Worm (Caenorhabditis elegans) whole organism, L3 larva: ENCODE results near the gene mrps-22.
A peak's percentile ranks its signal among the peaks of the same experiment; 100 is the strongest.

ENCODE experiments used
- R02D3.7 ChIP-seq: fragments of 150-350 bp; optimal IDR thresholded peaks from 2 replicates; lab custom pipeline; 2014; ENCODE audit warnings: missing biosample characterization, missing genetic modification characterization
- ZK546.5 ChIP-seq: sonication (generic microtip); optimal IDR thresholded peaks from 2 replicates; lab custom pipeline; 2017; ENCODE audit warnings: missing biosample characterization, missing genetic modification characterization
- aly-2 ChIP-seq: fragments of 150-350 bp; optimal IDR thresholded peaks from 2 replicates; lab custom pipeline; 2014; ENCODE audit warnings: missing biosample characterization, missing genetic modification characterization
- ama-1 ChIP-seq: fragments of 150-350 bp; optimal IDR thresholded peaks from 2 replicates; lab custom pipeline; 2018
- ceh-16 ChIP-seq: sonication (generic microtip); optimal IDR thresholded peaks from 2 replicates; lab custom pipeline; 2017; ENCODE audit warnings: missing biosample characterization, missing genetic modification characterization
- ceh-28 ChIP-seq: fragments of 150-350 bp; optimal IDR thresholded peaks from 2 replicates; lab custom pipeline; 2014; ENCODE audit warnings: missing biosample characterization, missing genetic modification reagents, missing genetic modification characterization
- ceh-82 ChIP-seq: fragments of 150-350 bp; optimal IDR thresholded peaks from 2 replicates; lab custom pipeline; 2014; ENCODE audit warnings: missing biosample characterization, missing genetic modification characterization
- ceh-9 ChIP-seq: sonication (generic microtip); optimal IDR thresholded peaks from 2 replicates; lab custom pipeline; 2018; ENCODE audit warnings: missing biosample characterization, missing genetic modification characterization
- daf-12 ChIP-seq: fragments of 150-350 bp; optimal IDR thresholded peaks from 2 replicates; lab custom pipeline; 2014; ENCODE audit warnings: missing biosample characterization, missing genetic modification reagents, missing genetic modification characterization
- egl-27 ChIP-seq: sonication (generic microtip); optimal IDR thresholded peaks from 4 replicates; lab custom pipeline; 2017; ENCODE audit warnings: missing biosample characterization, missing genetic modification reagents, missing genetic modification characterization
- egl-5 ChIP-seq: fragments of 150-350 bp; optimal IDR thresholded peaks from 2 replicates; lab custom pipeline; 2017; ENCODE audit warnings: missing biosample characterization, missing genetic modification reagents, missing genetic modification characterization, inconsistent platforms
- elt-1 ChIP-seq: fragments of 150-350 bp; optimal IDR thresholded peaks from 2 replicates; lab custom pipeline; 2014; ENCODE audit warnings: missing biosample characterization, missing genetic modification characterization
- elt-2 ChIP-seq: sonication (generic microtip); optimal IDR thresholded peaks from 2 replicates; lab custom pipeline; 2016; ENCODE audit warnings: missing genetic modification reagents, mild to moderate bottlenecking, missing genetic modification characterization, missing compliant biosample characterization
- elt-3 ChIP-seq, 3 experiments: fragments of 150-350 bp in 1 of 3; sonication (generic microtip) in 2 of 3; optimal IDR thresholded peaks; 2 replicates in 2 of 3; 4 replicates in 1 of 3; lab custom pipeline; 2014 to 2017; ENCODE audit warnings: missing biosample characterization in 3 of 3, missing genetic modification characterization in 3 of 3
- eor-1 ChIP-seq, 2 experiments: fragments of 150-350 bp; optimal IDR thresholded peaks; 2 replicates each; lab custom pipeline; 2014 to 2018; ENCODE audit warnings: missing biosample characterization in 2 of 2, missing genetic modification characterization in 2 of 2
- fkh-10 ChIP-seq: sonication (generic microtip); optimal IDR thresholded peaks from 2 replicates; lab custom pipeline; 2017; ENCODE audit warnings: missing biosample characterization, missing genetic modification reagents, missing genetic modification characterization
- fkh-2 ChIP-seq: fragments of 150-350 bp; optimal IDR thresholded peaks from 2 replicates; lab custom pipeline; 2014; ENCODE audit warnings: missing biosample characterization, missing genetic modification reagents, missing genetic modification characterization
- fos-1 ChIP-seq: fragments of 150-350 bp; optimal IDR thresholded peaks from 2 replicates; lab custom pipeline; 2014; ENCODE audit warnings: missing biosample characterization, missing genetic modification characterization
- hmg-11 ChIP-seq: sonication (generic microtip); optimal IDR thresholded peaks from 2 replicates; lab custom pipeline; 2016; ENCODE audit warnings: missing genetic modification characterization, missing compliant biosample characterization
- jun-1 ChIP-seq: fragments of 150-350 bp; optimal IDR thresholded peaks from 2 replicates; lab custom pipeline; 2014; ENCODE audit warnings: missing biosample characterization, missing genetic modification reagents, missing genetic modification characterization
- lin-15B ChIP-seq: fragments of 150-350 bp; optimal IDR thresholded peaks from 2 replicates; lab custom pipeline; 2014; ENCODE audit warnings: missing biosample characterization, missing genetic modification characterization
- lin-39 ChIP-seq: fragments of 150-350 bp; optimal IDR thresholded peaks from 2 replicates; lab custom pipeline; 2018; ENCODE audit warnings: missing biosample characterization, missing genetic modification reagents, missing genetic modification characterization
- lsy-12 ChIP-seq: sonication (generic microtip); optimal IDR thresholded peaks from 2 replicates; lab custom pipeline; 2016; ENCODE audit warnings: mild to moderate bottlenecking, missing genetic modification characterization, missing compliant biosample characterization
- mdl-1 ChIP-seq: fragments of 150-350 bp; optimal IDR thresholded peaks from 2 replicates; lab custom pipeline; 2014; ENCODE audit warnings: missing biosample characterization, missing genetic modification characterization
- mml-1 ChIP-seq: fragments of 150-350 bp; sonication (generic microtip); optimal IDR thresholded peaks from 3 replicates; lab custom pipeline; 2014; ENCODE audit warnings: missing biosample characterization, missing genetic modification characterization
- nfya-1 ChIP-seq: sonication (generic microtip); optimal IDR thresholded peaks from 2 replicates; lab custom pipeline; 2017; ENCODE audit warnings: missing genetic modification characterization, mild to moderate bottlenecking, missing compliant biosample characterization, antibody characterized with exemption, moderate library complexity; ENCODE audit not compliant: insufficient read depth
- nhr-11 ChIP-seq: fragments of 150-350 bp; optimal IDR thresholded peaks from 2 replicates; lab custom pipeline; 2014; ENCODE audit warnings: missing biosample characterization, missing genetic modification characterization
- nhr-23 ChIP-seq: fragments of 150-350 bp; optimal IDR thresholded peaks from 2 replicates; lab custom pipeline; 2014; ENCODE audit warnings: missing biosample characterization, missing genetic modification reagents, missing genetic modification characterization
- nhr-25 ChIP-seq: sonication (generic microtip); optimal IDR thresholded peaks from 2 replicates; lab custom pipeline; 2017; ENCODE audit warnings: missing biosample characterization, missing genetic modification characterization
- nhr-43 ChIP-seq: sonication (generic microtip); optimal IDR thresholded peaks from 2 replicates; lab custom pipeline; 2016; ENCODE audit warnings: mild to moderate bottlenecking, missing genetic modification characterization, missing compliant biosample characterization; ENCODE audit not compliant: poor library complexity, severe bottlenecking
- nhr-67 ChIP-seq: fragments of 150-350 bp; optimal IDR thresholded peaks from 2 replicates; lab custom pipeline; 2014; ENCODE audit warnings: missing biosample characterization, missing genetic modification characterization
- pha-4 ChIP-seq: fragments of 150-350 bp; optimal IDR thresholded peaks from 2 replicates; lab custom pipeline; 2014; ENCODE audit warnings: missing biosample characterization, missing genetic modification reagents, missing genetic modification characterization
- pqm-1 ChIP-seq: fragments of 150-350 bp; optimal IDR thresholded peaks from 2 replicates; lab custom pipeline; 2017; ENCODE audit warnings: missing biosample characterization, missing genetic modification characterization, inconsistent platforms
- sea-2 ChIP-seq: fragments of 150-350 bp; sonication (generic microtip); optimal IDR thresholded peaks from 4 replicates; lab custom pipeline; 2014; ENCODE audit warnings: missing biosample characterization, missing genetic modification reagents, missing genetic modification characterization
- skn-1 ChIP-seq: fragments of 150-350 bp; optimal IDR thresholded peaks from 2 replicates; lab custom pipeline; 2014; ENCODE audit warnings: missing biosample characterization, missing genetic modification characterization
- snpc-4 ChIP-seq: fragments of 150-350 bp; optimal IDR thresholded peaks from 2 replicates; lab custom pipeline; 2014; ENCODE audit warnings: missing biosample characterization, missing genetic modification characterization
- tbx-2 ChIP-seq: sonication (generic microtip); optimal IDR thresholded peaks from 2 replicates; lab custom pipeline; 2016; ENCODE audit warnings: mild to moderate bottlenecking, missing genetic modification characterization, missing compliant biosample characterization
- unc-62 ChIP-seq: fragments of 150-350 bp; sonication (generic microtip); optimal IDR thresholded peaks from 4 replicates; lab custom pipeline; 2014; ENCODE audit warnings: missing biosample characterization, missing genetic modification reagents, missing genetic modification characterization
- ztf-11 ChIP-seq: fragments of 150-350 bp; optimal IDR thresholded peaks from 2 replicates; lab custom pipeline; 2014; ENCODE audit warnings: missing biosample characterization, missing genetic modification characterization
- ztf-4 ChIP-seq: fragments of 150-350 bp; optimal IDR thresholded peaks from 2 replicates; lab custom pipeline; 2014; ENCODE audit warnings: missing biosample characterization, missing genetic modification characterization

Gene mrps-22

ce11 chrII:10555484-10556075 lies 26.8 kb upstream of the mrps-22 start:
- TF ChIP-seq lin-15B (tag; lab: Kevin White, UChicago) (peak; percentile 25), ztf-4 (peak; percentile 78), egl-5 (no peak), egl-27 (tag; lab: Kevin White, UChicago) (no peak), elt-2 (tag; lab: Kevin White, UChicago) (peak; percentile 68), snpc-4 (tag; lab: Kevin White, UChicago) (peak; percentile 12), lsy-12 (no peak), hmg-11 (tag; lab: Kevin White, UChicago) (peak; percentile 28), daf-12 (tag; lab: Kevin White, UChicago) (no peak), fos-1 (tag; lab: Kevin White, UChicago) (peak; percentile 34), ceh-9 (tag; lab: Kevin White, UChicago) (no peak), lin-39 (tag; lab: Kevin White, UChicago) (no peak), elt-3 (tag; optimal IDR thresholded peaks at IDR 0.05; lab: Kevin White, UChicago) (peak in 1 of 3 experiments; percentile 47), fkh-10 (GFP tag; lab: Kevin White, UChicago) (no peak), nhr-11 (tag; lab: Kevin White, UChicago) (peak; percentile 47), nhr-43 (tag; lab: Kevin White, UChicago) (peak; percentile 38), sea-2 (no peak), nfya-1 (tag; lab: Kevin White, UChicago) (peak; percentile 23), pha-4 (peak; percentile 55), nhr-25 (peak; percentile 79), R02D3.7 (peak; percentile 17), eor-1 (tag; optimal IDR thresholded peaks at IDR 0.05; lab: Kevin White, UChicago) (no peak), nhr-23 (tag; lab: Kevin White, UChicago) (peak; percentile 31), ama-1 (lab: Kevin White, UChicago) (peak; percentile 52), tbx-2 (tag; lab: Kevin White, UChicago) (peak; percentile 19), unc-62 (GFP tag; lab: Kevin White, UChicago) (peak; percentile 71), mdl-1 (tag; lab: Kevin White, UChicago) (no peak)

- TF ChIP-seq nfya-1 (tag; lab: Kevin White, UChicago) (peak; percentile 34), nhr-67 (no peak), elt-3 (tag; optimal IDR thresholded peaks at IDR 0.05; lab: Kevin White, UChicago) (no peak), ama-1 (lab: Kevin White, UChicago) (peak; percentile 90), pha-4 (peak; percentile 69), pqm-1 (peak; percentile 2)
Observed at ce11 chrII:10556550-10557205, 25.7 kb upstream of the mrps-22 start.

- TF ChIP-seq skn-1 (tag; lab: Kevin White, UChicago) (no peak), lin-39 (tag; lab: Kevin White, UChicago) (no peak), ceh-16 (tag; lab: Kevin White, UChicago) (no peak), lsy-12 (peak; percentile 30), ztf-4 (peak; percentile 54), ZK546.5 (tag; lab: Kevin White, UChicago) (no peak), ceh-28 (no peak), aly-2 (tag; lab: Kevin White, UChicago) (no peak), elt-3 (tag; optimal IDR thresholded peaks at IDR 0.05; lab: Kevin White, UChicago) (peak in 1 of 3 experiments; percentile 49), mml-1 (no peak), jun-1 (peak; percentile 43), ceh-82 (tag; lab: Kevin White, UChicago) (no peak), elt-1 (tag; lab: Kevin White, UChicago) (peak; percentile 17), nhr-23 (tag; lab: Kevin White, UChicago) (peak; percentile 54), fkh-2 (tag; lab: Kevin White, UChicago) (no peak), pqm-1 (peak; percentile 51), nhr-43 (tag; lab: Kevin White, UChicago) (peak; percentile 89), ceh-9 (tag; lab: Kevin White, UChicago) (no peak), tbx-2 (tag; lab: Kevin White, UChicago) (no peak), nhr-25 (peak; percentile 93), pha-4 (peak; percentile 61), R02D3.7 (no peak), snpc-4 (tag; lab: Kevin White, UChicago) (no peak), elt-2 (tag; lab: Kevin White, UChicago) (peak; percentile 85), ztf-11 (tag; lab: Kevin White, UChicago) (no peak)
Observed at ce11 chrII:10557206-10557574, 25.2 kb upstream of the mrps-22 start.
